Worm (Caenorhabditis elegans) whole organism, mixed stage, embryonic: ENCODE measurements around the gene Y54F10AM.6.

Source experiments
- blmp-1 ChIP-seq: fragments of 150-350 bp; optimal IDR thresholded peaks from 2 replicates; lab custom pipeline; 2014; ENCODE audit warnings: missing biosample characterization, missing genetic modification characterization
- ceh-39 ChIP-seq: fragments of 150-350 bp; optimal IDR thresholded peaks from 2 replicates; lab custom pipeline; 2014; ENCODE audit warnings: missing biosample characterization, missing genetic modification characterization
- ceh-83 ChIP-seq: fragments of 200-800 bp; sonication (Bioruptor generic); optimal IDR thresholded peaks from 2 replicates; lab custom pipeline; 2018; ENCODE audit warnings: mild to moderate bottlenecking, missing genetic modification characterization, missing compliant biosample characterization
- ces-1 ChIP-seq: fragments of 150-350 bp; optimal IDR thresholded peaks from 2 replicates; lab custom pipeline; 2014; ENCODE audit warnings: missing biosample characterization, missing genetic modification reagents, missing genetic modification characterization
- cnd-1 ChIP-seq: fragments of 200-800 bp; sonication (Bioruptor generic); optimal IDR thresholded peaks from 2 replicates; lab custom pipeline; 2018; ENCODE audit warnings: mild to moderate bottlenecking, missing genetic modification characterization, missing compliant biosample characterization
- elt-1 ChIP-seq: sonication (generic microtip); optimal IDR thresholded peaks from 2 replicates; lab custom pipeline; 2017; ENCODE audit warnings: missing genetic modification characterization, mild to moderate bottlenecking, missing compliant biosample characterization, antibody characterized with exemption, moderate library complexity, borderline replicate concordance; ENCODE audit not compliant: insufficient read depth
- elt-3 ChIP-seq: fragments of 150-350 bp; optimal IDR thresholded peaks from 2 replicates; lab custom pipeline; 2014; ENCODE audit warnings: missing biosample characterization, missing genetic modification characterization
- flh-1 ChIP-seq: fragments of 200-800 bp; sonication (Bioruptor generic); optimal IDR thresholded peaks from 2 replicates; lab custom pipeline; 2018; ENCODE audit warnings: mild to moderate bottlenecking, missing genetic modification characterization, moderate library complexity, missing compliant biosample characterization
- ham-2 ChIP-seq: fragments of 200-800 bp; sonication (Bioruptor generic); optimal IDR thresholded peaks from 2 replicates; lab custom pipeline; 2018; ENCODE audit warnings: mild to moderate bottlenecking, missing genetic modification characterization, missing compliant biosample characterization
- hlh-1 ChIP-seq: fragments of 150-350 bp; optimal IDR thresholded peaks from 2 replicates; lab custom pipeline; 2014; ENCODE audit warnings: missing biosample characterization, missing genetic modification reagents, missing genetic modification characterization
- lin-13 ChIP-seq: fragments of 150-350 bp; optimal IDR thresholded peaks from 2 replicates; lab custom pipeline; 2014; ENCODE audit warnings: missing biosample characterization, missing genetic modification characterization
- lin-32 ChIP-seq: fragments of 200-800 bp; sonication (Bioruptor generic); optimal IDR thresholded peaks from 2 replicates; lab custom pipeline; 2018; ENCODE audit warnings: mild to moderate bottlenecking, missing genetic modification characterization, missing compliant biosample characterization
- lsy-2 ChIP-seq: fragments of 150-350 bp; optimal IDR thresholded peaks from 2 replicates; lab custom pipeline; 2014; ENCODE audit warnings: missing biosample characterization, missing genetic modification characterization
- mab-5 ChIP-seq: fragments of 150-350 bp; optimal IDR thresholded peaks from 2 replicates; lab custom pipeline; 2014; ENCODE audit warnings: missing biosample characterization, missing genetic modification characterization
- mep-1 ChIP-seq: fragments of 150-350 bp; optimal IDR thresholded peaks from 2 replicates; lab custom pipeline; 2017; ENCODE audit warnings: missing biosample characterization, missing genetic modification reagents, missing genetic modification characterization, inconsistent platforms
- mls-2 ChIP-seq: sonication (generic microtip); optimal IDR thresholded peaks from 2 replicates; lab custom pipeline; 2016; ENCODE audit warnings: mild to moderate bottlenecking, missing genetic modification characterization, moderate library complexity, missing compliant biosample characterization
- nhr-2 ChIP-seq: fragments of 150-350 bp; optimal IDR thresholded peaks from 2 replicates; lab custom pipeline; 2014; ENCODE audit warnings: missing biosample characterization, missing genetic modification characterization
- nhr-237 ChIP-seq: fragments of 150-350 bp; optimal IDR thresholded peaks from 2 replicates; lab custom pipeline; 2014; ENCODE audit warnings: missing biosample characterization, missing genetic modification characterization
- nhr-28 ChIP-seq: fragments of 150-350 bp; optimal IDR thresholded peaks from 2 replicates; lab custom pipeline; 2014; ENCODE audit warnings: missing biosample characterization, missing genetic modification characterization
- nhr-76 ChIP-seq: sonication (generic microtip); optimal IDR thresholded peaks from 2 replicates; lab custom pipeline; 2017; ENCODE audit warnings: missing biosample characterization, missing genetic modification characterization
- pha-4 ChIP-seq: fragments of 150-350 bp; optimal IDR thresholded peaks from 2 replicates; lab custom pipeline; 2018; ENCODE audit warnings: missing biosample characterization, missing genetic modification reagents, missing genetic modification characterization
- sem-2 ChIP-seq: fragments of 200-800 bp; sonication (Bioruptor generic); optimal IDR thresholded peaks from 2 replicates; lab custom pipeline; 2018; ENCODE audit warnings: mild to moderate bottlenecking, missing genetic modification characterization, missing compliant biosample characterization
- snpc-4 ChIP-seq: fragments of 150-350 bp; optimal IDR thresholded peaks from 2 replicates; lab custom pipeline; 2014; ENCODE audit warnings: missing biosample characterization, missing genetic modification characterization
- sptf-1 ChIP-seq: sonication (generic microtip); optimal IDR thresholded peaks from 2 replicates; lab custom pipeline; 2017; ENCODE audit warnings: mild to moderate bottlenecking, missing genetic modification characterization, moderate library complexity, missing compliant biosample characterization
- unc-120 ChIP-seq: sonication (generic microtip); optimal IDR thresholded peaks from 2 replicates; lab custom pipeline; 2017; ENCODE audit warnings: missing genetic modification characterization, missing compliant biosample characterization; ENCODE audit not compliant: poor library complexity, severe bottlenecking
- unc-39 ChIP-seq: fragments of 150-350 bp; optimal IDR thresholded peaks from 2 replicates; lab custom pipeline; 2014; ENCODE audit warnings: missing biosample characterization, missing genetic modification characterization
- zip-8 ChIP-seq: fragments of 150-350 bp; optimal IDR thresholded peaks from 2 replicates; lab custom pipeline; 2014; ENCODE audit warnings: missing biosample characterization, missing genetic modification characterization
- ztf-11 ChIP-seq: fragments of 150-350 bp; optimal IDR thresholded peaks from 2 replicates; lab custom pipeline; 2014; ENCODE audit warnings: missing biosample characterization, missing genetic modification characterization

The Y54F10AM.6 gene

DNA sequence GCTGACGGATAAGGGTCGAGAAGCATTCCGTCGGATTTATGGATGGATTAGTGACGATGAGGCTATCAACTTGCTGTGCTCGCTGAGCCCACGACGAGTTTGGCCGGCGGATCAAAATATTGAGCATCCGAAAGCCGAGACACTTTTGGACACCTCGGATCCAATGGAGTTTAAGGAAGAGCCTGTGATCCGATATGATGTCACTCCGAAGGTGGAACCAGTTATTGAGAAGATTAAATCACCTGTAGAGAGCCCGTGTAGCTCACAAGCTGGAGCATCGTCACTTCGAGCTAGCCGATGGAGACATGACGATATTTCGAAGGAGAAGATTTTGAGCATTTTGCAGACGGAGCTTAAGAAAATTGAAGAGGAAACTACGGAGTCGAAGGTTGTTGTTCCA is 31.9 kb downstream of the Y54F10AM.6 start:
- no peak for TF ChIP-seq sem-2 (GFP tag; lab: Kevin White, UChicago)
- TF ChIP-seq nhr-2 (tag; lab: Kevin White, UChicago), result no peak
- TF ChIP-seq unc-39 (tag; lab: Kevin White, UChicago), result no peak
- no peak for TF ChIP-seq mab-5 (tag; lab: Kevin White, UChicago)
- no peak for TF ChIP-seq ces-1 (GFP tag; lab: Kevin White, UChicago)
- no peak for TF ChIP-seq nhr-76 (tag; lab: Kevin White, UChicago)
- no peak for TF ChIP-seq snpc-4 (tag; lab: Kevin White, UChicago)
- no peak for TF ChIP-seq lin-32
- TF ChIP-seq, all 35 proteins: peak for 0

- TF ChIP-seq nhr-76 (tag; lab: Kevin White, UChicago), result no peak
- no peak for TF ChIP-seq flh-1 (GFP tag; lab: Kevin White, UChicago)
- TF ChIP-seq ceh-39 (tag; lab: Kevin White, UChicago), result no peak
- TF ChIP-seq hlh-1 (tag; lab: Kevin White, UChicago), result no peak
- no peak for TF ChIP-seq nhr-237
- no peak for TF ChIP-seq ceh-83 (GFP tag; lab: Kevin White, UChicago)
These were observed 37.7 kb downstream of the Y54F10AM.6 start for ce11 chrIII:2546298-2546697.

ce11 chrIII:2549620-2550019 is 41.0 kb downstream of the Y54F10AM.6 start, which contains the start of gene feh-1:
feh-1 (plus strand) TSS chrIII:2549920.
- TF ChIP-seq hlh-1 (tag; lab: Kevin White, UChicago) (no peak), unc-120 (tag; lab: Kevin White, UChicago) (no peak), nhr-28 (tag; lab: Kevin White, UChicago) (no peak), lsy-2 (tag; lab: Kevin White, UChicago) (no peak), lin-32 (no peak), cnd-1 (no peak), ztf-11 (tag; lab: Kevin White, UChicago) (no peak), mep-1 (tag; lab: Kevin White, UChicago) (no peak), pha-4 (tag; lab: Kevin White, UChicago) (no peak), snpc-4 (tag; lab: Kevin White, UChicago) (no peak), ham-2 (GFP tag; lab: Kevin White, UChicago) (no peak), elt-3 (tag; lab: Kevin White, UChicago) (no peak), blmp-1 (tag; lab: Kevin White, UChicago) (no peak), mls-2 (tag; lab: Kevin White, UChicago) (no peak), elt-1 (tag; lab: Kevin White, UChicago) (no peak)

- TF ChIP-seq sem-2 (GFP tag; lab: Kevin White, UChicago) (no peak), zip-8 (tag; lab: Kevin White, UChicago) (peak; percentile 94)
These were observed 43.4 kb downstream of the Y54F10AM.6 start for ce11 chrIII:2551981-2552380.

ce11 chrIII:2552382-2552781 is 43.8 kb downstream of the Y54F10AM.6 start:
- TF ChIP-seq hlh-1 (tag; lab: Kevin White, UChicago), result no peak
- TF ChIP-seq ces-1 (GFP tag; lab: Kevin White, UChicago), result peak; percentile 93
- TF ChIP-seq, all 35 proteins: peak for 1

ce11 chrIII:2553579-2553978 is 45.0 kb downstream of the Y54F10AM.6 start:
- TF ChIP-seq nhr-237, result no peak
- TF ChIP-seq lin-13 (tag; lab: Kevin White, UChicago), result no peak
- TF ChIP-seq lin-32, result no peak
- TF ChIP-seq elt-1 (tag; lab: Kevin White, UChicago), result no peak
- no peak for TF ChIP-seq mab-5 (tag; lab: Kevin White, UChicago)
- no peak for TF ChIP-seq blmp-1 (tag; lab: Kevin White, UChicago)
- TF ChIP-seq, all 35 proteins: peak for 0

DNA sequence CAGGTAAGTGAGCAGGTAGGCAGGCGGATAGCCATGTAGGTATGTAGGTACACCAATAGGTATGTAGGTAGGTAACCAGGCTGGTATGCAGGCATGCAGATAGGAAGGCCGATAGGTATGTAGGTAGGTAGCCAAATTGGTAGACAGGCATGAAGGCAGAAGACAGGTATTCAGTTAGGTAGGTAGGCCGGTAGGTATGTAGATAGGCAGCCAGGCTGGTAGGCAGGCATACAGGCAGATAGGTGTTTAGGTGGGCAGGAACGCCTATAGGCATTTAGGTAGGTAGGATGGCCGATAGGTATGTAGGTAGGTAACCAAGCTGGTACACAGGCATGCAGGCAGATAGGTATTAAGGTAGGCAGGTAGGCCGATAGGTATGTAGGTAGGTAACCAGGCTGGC is 52.1 kb downstream of the Y54F10AM.6 start:
- TF ChIP-seq mep-1 (tag; lab: Kevin White, UChicago) (no peak), sptf-1 (peak; percentile 51)
